Fruit fly (Drosophila melanogaster): ENCODE results near the gene CG15824.

CG15824 gene

dm6 chr2L:871419-871846 lies 13.5 kb downstream of the CG15824 start (continued):
- no peak for TF ChIP-seq Fer3 (tag; optimal IDR thresholded peaks at IDR 0.05)
- no peak for TF ChIP-seq CG31441 (GFP tag; IDR thresholded peaks at IDR 0.05)
- TF ChIP-seq schlank (tag; optimal IDR thresholded peaks at IDR 0.05), result no peak
- TF ChIP-seq CG14050 (GFP tag; IDR thresholded peaks at IDR 0.05), result no peak
- peak; percentile 21; the same call in 1 of the 2 replicates for TF ChIP-seq MBD-R2 (GFP tag; IDR thresholded peaks at IDR 0.05)
- peak; percentile 25 for TF ChIP-seq nmo (GFP tag; optimal IDR thresholded peaks at IDR 0.05)
- peak; percentile 36 for TF ChIP-seq CG3163 (GFP tag; optimal IDR thresholded peaks at IDR 0.05)
- TF ChIP-seq sqz (GFP tag; optimal IDR thresholded peaks at IDR 0.05), result no peak
- TF ChIP-seq CG4820 (GFP tag; optimal IDR thresholded peaks at IDR 0.05), result peak; percentile 17
- peak; percentile 1 for TF ChIP-seq CG3065 (GFP tag; optimal IDR thresholded peaks at IDR 0.05)
- TF ChIP-seq knrl (GFP tag; IDR thresholded peaks at IDR 0.05; ENCODE audit: partially characterized antibody), result no peak
- TF ChIP-seq hb (GFP tag; IDR thresholded peaks at IDR 0.05; ENCODE audit: partially characterized antibody), result no peak
- TF ChIP-seq Kr (GFP tag; optimal IDR thresholded peaks at IDR 0.05), result no peak
- TF ChIP-seq Hsf (GFP tag; optimal IDR thresholded peaks at IDR 0.05), result no peak
- no peak for TF ChIP-seq pnt (GFP tag; optimal IDR thresholded peaks at IDR 0.05)
- no peak for TF ChIP-seq lov (optimal IDR thresholded peaks at IDR 0.05)
- TF ChIP-seq lov (GFP tag; IDR thresholded peaks at IDR 0.05), result no peak
- TF ChIP-seq pb (GFP tag; optimal IDR thresholded peaks at IDR 0.05), result no peak
- peak; percentile 30 for TF ChIP-seq ERR (GFP tag; optimal IDR thresholded peaks at IDR 0.05)
- no peak for TF ChIP-seq CG12744 (GFP tag; optimal IDR thresholded peaks at IDR 0.05)
- no peak for TF ChIP-seq dimm (GFP tag; IDR thresholded peaks at IDR 0.05)
- no peak for TF ChIP-seq zen (tag; optimal IDR thresholded peaks at IDR 0.05)
- no peak for TF ChIP-seq seq (GFP tag; IDR thresholded peaks at IDR 0.05)
- no peak for TF ChIP-seq fu2 (GFP tag; optimal IDR thresholded peaks at IDR 0.05)
- no peak for TF ChIP-seq CG4328 (GFP tag; optimal IDR thresholded peaks at IDR 0.05)
- TF ChIP-seq CG5245 (GFP tag; optimal IDR thresholded peaks at IDR 0.05), result no peak
- TF ChIP-seq NC2β (GFP tag; optimal IDR thresholded peaks at IDR 0.05), result peak; percentile 19
- TF ChIP-seq MTF-1 (GFP tag; optimal IDR thresholded peaks at IDR 0.05; ENCODE audit: borderline replicate concordance), result no peak
- TF ChIP-seq sima (GFP tag; optimal IDR thresholded peaks at IDR 0.05), result no peak
- TF ChIP-seq emc (GFP tag; optimal IDR thresholded peaks at IDR 0.05), result no peak
- no peak for TF ChIP-seq CG17385 (GFP tag; optimal IDR thresholded peaks at IDR 0.05)
- TF ChIP-seq CG11456 (GFP tag; IDR thresholded peaks at IDR 0.05), result 0 out of 3 replicates have a peak, but pooled peaks have one; percentile 27
- TF ChIP-seq CG4730 (GFP tag; IDR thresholded peaks at IDR 0.05), result no peak
- TF ChIP-seq hbn (GFP tag; IDR thresholded peaks at IDR 0.05; ENCODE audit: partially characterized antibody), result no peak
- TF ChIP-seq ind (GFP tag; optimal IDR thresholded peaks at IDR 0.05), result no peak
- no peak for TF ChIP-seq bsh (GFP tag; optimal IDR thresholded peaks at IDR 0.05)
- no peak for TF ChIP-seq grn (GFP tag; optimal IDR thresholded peaks at IDR 0.05)
- no peak for TF ChIP-seq CG8944 (GFP tag; optimal IDR thresholded peaks at IDR 0.05)
- TF ChIP-seq bcd (GFP tag; optimal IDR thresholded peaks at IDR 0.05), result no peak
- no peak for TF ChIP-seq CG13123 (GFP tag; optimal IDR thresholded peaks at IDR 0.05)
- TF ChIP-seq jing (GFP tag; optimal IDR thresholded peaks at IDR 0.05), result no peak
- no peak for TF ChIP-seq fd102C (GFP tag; optimal IDR thresholded peaks at IDR 0.05)
- TF ChIP-seq CG12299 (tag; optimal IDR thresholded peaks at IDR 0.05), result no peak
- no peak for TF ChIP-seq trh (GFP tag; optimal IDR thresholded peaks at IDR 0.05)
- TF ChIP-seq dm (GFP tag; optimal IDR thresholded peaks at IDR 0.05), result no peak
- TF ChIP-seq cato (GFP tag; optimal IDR thresholded peaks at IDR 0.05; ENCODE audit: borderline replicate concordance), result no peak
- no peak for TF ChIP-seq az2 (GFP tag; optimal IDR thresholded peaks at IDR 0.05)
- TF ChIP-seq CG2678 (tag; optimal IDR thresholded peaks at IDR 0.05), result no peak
- no peak for TF ChIP-seq repo (GFP tag; optimal IDR thresholded peaks at IDR 0.05)
- no peak for TF ChIP-seq gce (GFP tag; IDR thresholded peaks at IDR 0.05)
- no peak for TF ChIP-seq Lpt (GFP tag; optimal IDR thresholded peaks at IDR 0.05)
- TF ChIP-seq yki (optimal IDR thresholded peaks at IDR 0.05), result no peak
- TF ChIP-seq nom (GFP tag; optimal IDR thresholded peaks at IDR 0.05), result no peak
